Fruit fly (Drosophila melanogaster) whole organism, embryonic: ENCODE results near the gene CG18265.

Experiments used
- Adf1 ChIP-seq: fragments of 200-800 bp; sonication (Bioruptor generic); IDR thresholded peaks from 2 replicates; pipeline ENCODE4 v1.3.6; 2022; ENCODE audit warnings: missing biosample characterization, missing genetic modification characterization
- Aef1 ChIP-seq: fragments of 200-800 bp; sonication (Bioruptor generic); IDR thresholded peaks from 3 replicates; pipeline ENCODE4 v1.3.6; 2022; ENCODE audit warnings: missing biosample characterization, missing genetic modification characterization
- CG12104 ChIP-seq: fragments of 200-800 bp; sonication (Bioruptor generic); optimal IDR thresholded peaks from 3 replicates; lab custom pipeline; 2016; ENCODE audit warnings: missing biosample characterization, missing genetic modification characterization
- CG12236 ChIP-seq: fragments of 200-800 bp; sonication (Bioruptor generic); optimal IDR thresholded peaks from 2 replicates; lab custom pipeline; 2016; ENCODE audit warnings: missing biosample characterization, missing genetic modification characterization
- CG13624 ChIP-seq: fragments of 200-800 bp; sonication (Bioruptor generic); optimal IDR thresholded peaks from 2 replicates; lab custom pipeline; 2016; ENCODE audit warnings: missing biosample characterization, missing genetic modification characterization
- CG14710 ChIP-seq: fragments of 200-800 bp; sonication (Bioruptor generic); optimal IDR thresholded peaks from 3 replicates; lab custom pipeline; 2019; ENCODE audit warnings: missing biosample characterization, mild to moderate bottlenecking, missing genetic modification characterization, moderate library complexity
- CG1792 ChIP-seq: fragments of 200-800 bp; sonication (Bioruptor generic); optimal IDR thresholded peaks from 2 replicates; lab custom pipeline; 2016; ENCODE audit warnings: missing biosample characterization, missing genetic modification characterization
- CG2120 ChIP-seq: fragments of 200-800 bp; sonication (Bioruptor generic); optimal IDR thresholded peaks from 3 replicates; lab custom pipeline; 2016; ENCODE audit warnings: missing biosample characterization, missing genetic modification characterization
- CG2129 ChIP-seq: fragments of 200-800 bp; sonication (Bioruptor generic); IDR thresholded peaks from 2 replicates; pipeline ENCODE4 v1.3.6; 2022; ENCODE audit warnings: missing biosample characterization, missing genetic modification characterization; ENCODE audit not compliant: partially characterized antibody
- CG30431 ChIP-seq: fragments of 200-800 bp; sonication (Bioruptor generic); optimal IDR thresholded peaks from 2 replicates; lab custom pipeline; 2017; ENCODE audit warnings: missing biosample characterization, missing genetic modification characterization
- CG31224 ChIP-seq: fragments of 200-800 bp; sonication (Bioruptor generic); IDR thresholded peaks from 2 replicates; pipeline ENCODE4 v1.3.6; 2022; ENCODE audit warnings: missing biosample characterization, missing genetic modification characterization
- CG32532 ChIP-seq: fragments of 200-800 bp; sonication (Bioruptor generic); IDR thresholded peaks from 2 replicates; pipeline ENCODE4 v1.3.6; 2022; ENCODE audit warnings: missing biosample characterization, missing genetic modification characterization
- CG34376 ChIP-seq: fragments of 200-800 bp; sonication (Bioruptor generic); optimal IDR thresholded peaks from 2 replicates; lab custom pipeline; 2018; ENCODE audit warnings: missing biosample characterization, mild to moderate bottlenecking, missing genetic modification characterization
- CG6765 ChIP-seq: fragments of 200-800 bp; sonication (Bioruptor generic); optimal IDR thresholded peaks from 3 replicates; lab custom pipeline; 2017; ENCODE audit warnings: missing biosample characterization, mild to moderate bottlenecking, missing genetic modification characterization
- CG6791 ChIP-seq: fragments of 200-800 bp; sonication (Bioruptor generic); IDR thresholded peaks from 3 replicates; pipeline ENCODE4 v1.3.6; 2022; ENCODE audit warnings: missing biosample characterization, missing genetic modification characterization; ENCODE audit not compliant: partially characterized antibody
- CG9876 ChIP-seq: fragments of 200-800 bp; sonication (Bioruptor generic); optimal IDR thresholded peaks from 2 replicates; lab custom pipeline; 2016; ENCODE audit warnings: missing biosample characterization, missing genetic modification characterization
- Dip3 ChIP-seq: fragments of 200-800 bp; sonication (Bioruptor generic); optimal IDR thresholded peaks from 3 replicates; lab custom pipeline; 2016; ENCODE audit warnings: missing biosample characterization, missing genetic modification characterization
- Ets65A ChIP-seq: fragments of 200-800 bp; sonication (Bioruptor generic); peaks from one replicate; lab custom pipeline; 2016; ENCODE audit warnings: missing biosample characterization, missing genetic modification characterization
- HHEX ChIP-seq: fragments of 200-800 bp; sonication (Bioruptor generic); optimal IDR thresholded peaks from 3 replicates; lab custom pipeline; 2017; ENCODE audit warnings: missing biosample characterization, mild to moderate bottlenecking, missing genetic modification characterization, missing genetic modification reagents
- HLH4C ChIP-seq: fragments of 200-800 bp; sonication (Bioruptor generic); IDR thresholded peaks from 3 replicates; pipeline ENCODE4 v1.3.6; 2022; ENCODE audit warnings: missing biosample characterization, missing genetic modification characterization; ENCODE audit not compliant: partially characterized antibody
- HmgD ChIP-seq: fragments of 200-800 bp; sonication (Bioruptor generic); optimal IDR thresholded peaks from 3 replicates; lab custom pipeline; 2016; ENCODE audit warnings: missing biosample characterization, missing genetic modification characterization
- HmgZ ChIP-seq: fragments of 200-800 bp; sonication (Bioruptor generic); optimal IDR thresholded peaks from 2 replicates; lab custom pipeline; 2018; ENCODE audit warnings: missing biosample characterization, mild to moderate bottlenecking, missing genetic modification characterization
- Hmx ChIP-seq: fragments of 200-800 bp; sonication (Bioruptor generic); optimal IDR thresholded peaks from 2 replicates; lab custom pipeline; 2016; ENCODE audit warnings: missing biosample characterization, missing genetic modification characterization
- Hr51 ChIP-seq, 2 experiments: fragments of 200-800 bp; sonication (Bioruptor generic); optimal IDR thresholded peaks; 2 replicates in 1 of 2; 3 replicates in 1 of 2; lab custom pipeline; 2016 to 2018; ENCODE audit warnings: missing biosample characterization in 2 of 2, missing genetic modification characterization in 2 of 2, mild to moderate bottlenecking in 1 of 2, moderate library complexity in 1 of 2
- Mrtf ChIP-seq: fragments of 200-800 bp; sonication (Bioruptor generic); IDR thresholded peaks from 3 replicates; pipeline ENCODE4 v1.3.6; 2022; ENCODE audit warnings: missing biosample characterization, missing genetic modification characterization
- Optix ChIP-seq: fragments of 200-800 bp; sonication (Bioruptor generic); IDR thresholded peaks from 3 replicates; pipeline ENCODE4 v1.3.6; 2022; ENCODE audit warnings: missing biosample characterization, missing genetic modification characterization
- Ptx1 ChIP-seq: fragments of 200-800 bp; sonication (Bioruptor generic); IDR thresholded peaks from 2 replicates; pipeline ENCODE4 v1.3.6; 2022; ENCODE audit warnings: missing biosample characterization, missing genetic modification characterization
- Ravus ChIP-seq: fragments of 200-800 bp; sonication (Bioruptor generic); IDR thresholded peaks from 2 replicates; pipeline ENCODE4 v1.3.6; 2022; ENCODE audit warnings: missing biosample characterization, missing genetic modification characterization
- Scr ChIP-seq: fragments of 200-800 bp; sonication (Bioruptor generic); IDR thresholded peaks from 2 replicates; pipeline ENCODE4 v1.3.6; 2022; ENCODE audit warnings: missing biosample characterization, missing genetic modification characterization; ENCODE audit not compliant: partially characterized antibody
- Sox100B ChIP-seq: fragments of 200-800 bp; sonication (Bioruptor generic); optimal IDR thresholded peaks from 3 replicates; lab custom pipeline; 2018; ENCODE audit warnings: missing biosample characterization, mild to moderate bottlenecking, missing genetic modification characterization
- Tbp ChIP-seq: fragments of >200 bp; optimal IDR thresholded peaks from 2 replicates; lab custom pipeline; 2018; ENCODE audit warnings: missing biosample characterization, missing genetic modification characterization
- ase ChIP-seq: fragments of 200-800 bp; sonication (Bioruptor generic); IDR thresholded peaks from 3 replicates; pipeline ENCODE4 v1.3.6; 2022; ENCODE audit warnings: missing biosample characterization, missing genetic modification characterization
- caup ChIP-seq: fragments of 200-800 bp; sonication (Bioruptor generic); optimal IDR thresholded peaks from 3 replicates; lab custom pipeline; 2017; ENCODE audit warnings: missing biosample characterization, mild to moderate bottlenecking, missing genetic modification characterization, moderate library complexity; ENCODE audit not compliant: severe bottlenecking
- chinmo ChIP-seq: fragments of 200-800 bp; sonication (Bioruptor generic); IDR thresholded peaks from 4 replicates; pipeline ENCODE4 v1.3.6; 2022; ENCODE audit warnings: missing biosample characterization, missing genetic modification characterization; ENCODE audit not compliant: partially characterized antibody
- chn ChIP-seq: fragments of 200-800 bp; sonication (Bioruptor generic); optimal IDR thresholded peaks from 2 replicates; lab custom pipeline; 2016; ENCODE audit warnings: missing biosample characterization, missing genetic modification characterization
- ci ChIP-seq: fragments of 200-800 bp; sonication (Bioruptor generic); IDR thresholded peaks from 3 replicates; pipeline ENCODE4 v1.3.6; 2022; ENCODE audit warnings: missing biosample characterization, missing genetic modification characterization
- disco-r ChIP-seq: fragments of 200-800 bp; sonication (Bioruptor generic); optimal IDR thresholded peaks from 2 replicates; lab custom pipeline; 2016; ENCODE audit warnings: missing biosample characterization, missing genetic modification characterization
- dpn ChIP-seq, 2 experiments: fragments of 200-800 bp; sonication (Bioruptor generic); optimal IDR thresholded peaks; 3 replicates each; lab custom pipeline; 2016; ENCODE audit warnings: missing biosample characterization in 2 of 2, missing genetic modification characterization in 2 of 2
- ems ChIP-seq: fragments of 200-800 bp; sonication (Bioruptor generic); optimal IDR thresholded peaks from 3 replicates; lab custom pipeline; 2016; ENCODE audit warnings: missing biosample characterization, missing genetic modification characterization
- hb ChIP-seq: fragments of 200-800 bp; sonication (Bioruptor generic); IDR thresholded peaks from 3 replicates; pipeline ENCODE4 v1.3.6; 2022; ENCODE audit warnings: missing biosample characterization, missing genetic modification characterization; ENCODE audit not compliant: partially characterized antibody
- hbn ChIP-seq: fragments of 200-800 bp; sonication (Bioruptor generic); IDR thresholded peaks from 2 replicates; pipeline ENCODE4 v1.3.6; 2022; ENCODE audit warnings: missing biosample characterization, missing genetic modification characterization; ENCODE audit not compliant: partially characterized antibody
- jigr1 ChIP-seq: fragments of 200-800 bp; sonication (Bioruptor generic); IDR thresholded peaks from 3 replicates; pipeline ENCODE4 v1.3.6; 2022; ENCODE audit warnings: missing biosample characterization, missing genetic modification characterization
- nerfin-2 ChIP-seq: fragments of 200-800 bp; sonication (Bioruptor generic); IDR thresholded peaks from 2 replicates; pipeline ENCODE4 v1.3.6; 2022; ENCODE audit warnings: missing biosample characterization, missing genetic modification characterization; ENCODE audit not compliant: partially characterized antibody
- phol ChIP-seq: fragments of 200-800 bp; sonication (Bioruptor generic); optimal IDR thresholded peaks from 3 replicates; lab custom pipeline; 2018; ENCODE audit warnings: missing biosample characterization, mild to moderate bottlenecking, missing genetic modification characterization, moderate library complexity
- salm ChIP-seq: fragments of 200-800 bp; sonication (Bioruptor generic); optimal IDR thresholded peaks from 2 replicates; lab custom pipeline; 2018; ENCODE audit warnings: missing biosample characterization, mild to moderate bottlenecking, missing genetic modification characterization
- sim ChIP-seq: fragments of 200-800 bp; sonication (Bioruptor generic); IDR thresholded peaks from 2 replicates; pipeline ENCODE4 v1.3.6; 2022; ENCODE audit warnings: missing biosample characterization, missing genetic modification characterization
- tll ChIP-seq, 2 experiments: fragments of 200-800 bp in 1 of 2; fragments of >200 bp in 1 of 2; sonication (Bioruptor generic) in 1 of 2; optimal IDR thresholded peaks; 2 replicates each; lab custom pipeline; 2017 to 2019; ENCODE audit warnings: missing biosample characterization in 2 of 2, missing genetic modification characterization in 2 of 2, mild to moderate bottlenecking in 1 of 2, moderate library complexity in 1 of 2
- unc-4 ChIP-seq: fragments of 200-800 bp; sonication (Bioruptor generic); IDR thresholded peaks from 2 replicates; pipeline ENCODE4 v1.3.6; 2022; ENCODE audit warnings: missing biosample characterization, missing genetic modification characterization; ENCODE audit not compliant: partially characterized antibody
- usp ChIP-seq: fragments of >200 bp; optimal IDR thresholded peaks from 2 replicates; lab custom pipeline; 2017; ENCODE audit warnings: missing biosample characterization, missing genetic modification characterization
- vfl ChIP-seq: fragments of 200-800 bp; sonication (Bioruptor generic); optimal IDR thresholded peaks from 2 replicates; lab custom pipeline; 2016; ENCODE audit warnings: missing biosample characterization, missing genetic modification characterization

CG18265 gene

dm6 chr3L:17485280-17485792 is 46.1 kb downstream of the CG18265 start (continued):
- TF ChIP-seq sim (GFP tag; lab: Robert Waterston, UW) (peak; percentile 82; the same call in 1 of the 2 replicates), ci (GFP tag; lab: Robert Waterston, UW) (peak; percentile 94), CG30431 (peak; percentile 32), CG2120 (GFP tag; lab: Kevin White, UChicago) (no peak), Tbp (GFP tag; lab: Kevin White, UChicago) (no peak), hbn (GFP tag; lab: Robert Waterston, UW) (no peak), Aef1 (no peak), CG31224 (GFP tag; lab: Robert Waterston, UW) (no peak), Sox100B (peak; percentile 86), Hr51 (GFP tag; optimal IDR thresholded peaks at IDR 0.05; lab: Kevin White, UChicago) (peak; percentile 7 to 48), ems (GFP tag; lab: Kevin White, UChicago) (no peak), chinmo (GFP tag; lab: Robert Waterston, UW) (0 out of 4 replicates have a peak, but pooled peaks have one; percentile 23), tll (GFP tag; optimal IDR thresholded peaks at IDR 0.05; lab: Kevin White, UChicago) (no peak), Dip3 (GFP tag; lab: Kevin White, UChicago) (no peak), HmgZ (tag; lab: Kevin White, UChicago) (peak; percentile 23), disco-r (GFP tag; lab: Kevin White, UChicago) (peak; percentile 22), CG9876 (GFP tag; lab: Kevin White, UChicago) (peak; percentile 42), HLH4C (GFP tag; lab: Robert Waterston, UW) (no peak), HHEX (GFP tag; lab: Kevin White, UChicago) (peak; percentile 71), Ravus (GFP tag; lab: Robert Waterston, UW) (no peak), unc-4 (GFP tag; lab: Robert Waterston, UW) (no peak), nerfin-2 (GFP tag; lab: Robert Waterston, UW) (no peak), CG2129 (GFP tag; lab: Robert Waterston, UW) (no peak), Ptx1 (peak; percentile 35; the same call in 1 of the 2 replicates), chn (GFP tag; lab: Kevin White, UChicago) (peak; percentile 10), CG1792 (GFP tag; lab: Kevin White, UChicago) (peak; percentile 73), Hmx (GFP tag; lab: Kevin White, UChicago) (no peak), jigr1 (GFP tag; lab: Robert Waterston, UW) (no peak), CG34376 (GFP tag; lab: Kevin White, UChicago) (no peak), CG13624 (GFP tag; lab: Kevin White, UChicago) (no peak), CG6791 (GFP tag; lab: Robert Waterston, UW) (no peak), phol (tag; lab: Kevin White, UChicago) (peak; percentile 48), dpn (GFP tag; optimal IDR thresholded peaks at IDR 0.05; lab: Kevin White, UChicago) (peak in 1 of 2 experiments; percentile 9), caup (GFP tag; lab: Kevin White, UChicago) (peak; percentile 51), Adf1 (GFP tag; lab: Robert Waterston, UW) (no peak), vfl (no peak), hb (GFP tag; lab: Robert Waterston, UW) (no peak), Optix (GFP tag; lab: Robert Waterston, UW) (peak; percentile 42; the same call in 2 of the 3 replicates), ase (GFP tag; lab: Robert Waterston, UW) (no peak), HmgD (GFP tag; lab: Kevin White, UChicago) (peak; percentile 21), CG12104 (GFP tag; lab: Kevin White, UChicago) (peak; percentile 52), Mrtf (GFP tag; lab: Robert Waterston, UW) (0 out of 3 replicates have a peak, but pooled peaks have one; percentile 16), Ets65A (GFP tag; lab: Kevin White, UChicago) (peak; percentile 80), CG32532 (GFP tag; lab: Robert Waterston, UW) (no peak), Scr (GFP tag; lab: Robert Waterston, UW) (no peak), usp (GFP tag; lab: Kevin White, UChicago) (no peak), CG12236 (GFP tag; lab: Kevin White, UChicago) (peak; percentile 86), salm (tag; lab: Kevin White, UChicago) (peak; percentile 90), CG6765 (GFP tag; lab: Kevin White, UChicago) (no peak), CG14710 (peak; percentile 94)
